Fruit fly (Drosophila melanogaster) whole organism, pupa: Measurements from ENCODE around the gene Cpr65Ay.
A peak's percentile ranks its signal among the peaks of the same experiment; 100 is the strongest.

ENCODE experiments used
- CG10348 ChIP-seq: fragments of 200-800 bp; sonication (Bioruptor generic); IDR thresholded peaks from 2 replicates; pipeline ENCODE4 v1.3.6; 2022; ENCODE audit warnings: missing biosample characterization, missing genetic modification characterization
- CG12605 ChIP-seq: fragments of 200-800 bp; sonication (Bioruptor generic); IDR thresholded peaks from 2 replicates; pipeline ENCODE4 v1.3.6; 2022; ENCODE audit warnings: missing biosample characterization, missing genetic modification characterization
- CG13204 ChIP-seq: fragments of 200-800 bp; sonication (Bioruptor generic); optimal IDR thresholded peaks from 2 replicates; lab custom pipeline; 2018; ENCODE audit warnings: missing biosample characterization, mild to moderate bottlenecking, missing genetic modification characterization, moderate library complexity
- CG14655 ChIP-seq: fragments of 200-800 bp; sonication (Bioruptor generic); optimal IDR thresholded peaks from 3 replicates; lab custom pipeline; 2017; ENCODE audit warnings: mild to moderate bottlenecking, missing biosample characterization, missing genetic modification reagents, missing genetic modification characterization
- CG15710 ChIP-seq: fragments of 200-800 bp; sonication (Bioruptor generic); optimal IDR thresholded peaks from 2 replicates; lab custom pipeline; 2018; ENCODE audit warnings: missing biosample characterization, mild to moderate bottlenecking, missing genetic modification characterization, moderate library complexity
- CG17806 ChIP-seq: fragments of 200-800 bp; sonication (Bioruptor generic); optimal IDR thresholded peaks from 2 replicates; lab custom pipeline; 2018; ENCODE audit warnings: missing biosample characterization, mild to moderate bottlenecking, missing genetic modification characterization, moderate library complexity
- CG32121 ChIP-seq: fragments of 200-800 bp; sonication (Bioruptor generic); IDR thresholded peaks from 2 replicates; pipeline ENCODE4 v1.3.6; 2022; ENCODE audit warnings: missing biosample characterization, missing genetic modification characterization
- CG34367 ChIP-seq: fragments of 200-800 bp; sonication (Bioruptor generic); optimal IDR thresholded peaks from 2 replicates; lab custom pipeline; 2018; ENCODE audit warnings: missing biosample characterization, mild to moderate bottlenecking, missing genetic modification characterization
- CG4496 ChIP-seq: fragments of 200-800 bp; sonication (Bioruptor generic); IDR thresholded peaks from 3 replicates; pipeline ENCODE4 v1.3.6; 2022; ENCODE audit warnings: missing biosample characterization, missing genetic modification characterization
- CG8159 ChIP-seq: fragments of 200-800 bp; sonication (Bioruptor generic); optimal IDR thresholded peaks from 3 replicates; lab custom pipeline; 2018; ENCODE audit warnings: missing biosample characterization, mild to moderate bottlenecking, missing genetic modification characterization, moderate library complexity
- CG8301 ChIP-seq: fragments of 200-800 bp; sonication (Bioruptor generic); optimal IDR thresholded peaks from 2 replicates; lab custom pipeline; 2018; ENCODE audit warnings: missing biosample characterization, mild to moderate bottlenecking, missing genetic modification characterization
- CG9948 ChIP-seq: fragments of 200-800 bp; sonication (Bioruptor generic); optimal IDR thresholded peaks from 2 replicates; lab custom pipeline; 2018; ENCODE audit warnings: missing biosample characterization, mild to moderate bottlenecking, missing genetic modification characterization, moderate library complexity
- D1 ChIP-seq: fragments of 200-800 bp; sonication (Bioruptor generic); optimal IDR thresholded peaks from 2 replicates; lab custom pipeline; 2018; ENCODE audit warnings: missing biosample characterization, mild to moderate bottlenecking, missing genetic modification characterization, moderate library complexity
- EcR ChIP-seq: fragments of 200-800 bp; sonication (Bioruptor generic); optimal IDR thresholded peaks from 3 replicates; lab custom pipeline; 2019; ENCODE audit warnings: missing biosample characterization, missing genetic modification characterization, mild to moderate bottlenecking, moderate library complexity, missing genetic modification reagents
- Ets98B ChIP-seq: fragments of 200-800 bp; sonication (Bioruptor generic); IDR thresholded peaks from 2 replicates; pipeline ENCODE4 v1.3.6; 2022; ENCODE audit warnings: missing biosample characterization, missing genetic modification characterization
- Pif1A ChIP-seq: fragments of 200-800 bp; sonication (Bioruptor generic); optimal IDR thresholded peaks from 3 replicates; lab custom pipeline; 2016; ENCODE audit warnings: missing biosample characterization, missing genetic modification characterization
- Pif1B ChIP-seq: fragments of 200-800 bp; sonication (Bioruptor generic); optimal IDR thresholded peaks from 3 replicates; lab custom pipeline; 2016; ENCODE audit warnings: missing biosample characterization, missing genetic modification characterization
- Snoo ChIP-seq: fragments of 200-800 bp; sonication (Bioruptor generic); optimal IDR thresholded peaks from 3 replicates; lab custom pipeline; 2017; ENCODE audit warnings: missing biosample characterization, mild to moderate bottlenecking, missing genetic modification characterization, inconsistent platforms
- fd96Ca ChIP-seq: fragments of 200-800 bp; sonication (Bioruptor generic); IDR thresholded peaks from 3 replicates; pipeline ENCODE4 v1.3.6; 2022; ENCODE audit warnings: missing biosample characterization, missing genetic modification characterization
- gl ChIP-seq: fragments of 200-800 bp; sonication (Bioruptor generic); optimal IDR thresholded peaks from 2 replicates; lab custom pipeline; 2018; ENCODE audit warnings: missing biosample characterization, mild to moderate bottlenecking, missing genetic modification characterization
- rn ChIP-seq: fragments of 200-800 bp; sonication (Bioruptor generic); IDR thresholded peaks from 2 replicates; pipeline ENCODE4 v1.3.6; 2022; ENCODE audit warnings: missing biosample characterization, missing genetic modification characterization

The Cpr65Ay gene

DNA sequence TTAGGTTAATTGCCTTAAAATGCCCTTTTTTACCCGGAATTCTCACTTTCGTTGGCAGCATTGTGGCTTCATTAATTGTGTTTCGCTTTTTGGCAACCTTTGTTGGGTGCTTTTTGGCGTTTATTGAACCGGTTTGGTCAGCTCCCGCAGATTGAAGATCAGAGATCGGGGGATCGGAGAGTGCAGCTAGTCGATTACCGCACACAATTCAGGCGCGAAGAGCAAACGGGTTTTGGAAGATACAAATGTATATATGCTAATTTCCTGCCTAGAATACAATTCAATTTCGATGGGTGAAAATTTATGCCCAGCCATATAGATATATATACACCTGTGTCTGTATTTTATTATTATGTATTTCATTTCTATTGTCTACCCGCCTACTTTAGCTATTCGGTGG is 16.9 kb downstream of the Cpr65Ay start:
- TF ChIP-seq CG34367 (tag; lab: Kevin White, UChicago) (no peak), EcR (GFP tag; lab: Kevin White, UChicago) (peak; percentile 59), CG17806 (tag; lab: Kevin White, UChicago) (no peak), CG4496 (GFP tag; lab: Robert Waterston, UW) (no peak), D1 (tag; lab: Kevin White, UChicago) (no peak), CG8301 (tag; lab: Kevin White, UChicago) (no peak), CG9948 (tag; lab: Kevin White, UChicago) (no peak), CG32121 (GFP tag; lab: Robert Waterston, UW) (no peak), CG12605 (GFP tag; lab: Robert Waterston, UW) (no peak)

DNA sequence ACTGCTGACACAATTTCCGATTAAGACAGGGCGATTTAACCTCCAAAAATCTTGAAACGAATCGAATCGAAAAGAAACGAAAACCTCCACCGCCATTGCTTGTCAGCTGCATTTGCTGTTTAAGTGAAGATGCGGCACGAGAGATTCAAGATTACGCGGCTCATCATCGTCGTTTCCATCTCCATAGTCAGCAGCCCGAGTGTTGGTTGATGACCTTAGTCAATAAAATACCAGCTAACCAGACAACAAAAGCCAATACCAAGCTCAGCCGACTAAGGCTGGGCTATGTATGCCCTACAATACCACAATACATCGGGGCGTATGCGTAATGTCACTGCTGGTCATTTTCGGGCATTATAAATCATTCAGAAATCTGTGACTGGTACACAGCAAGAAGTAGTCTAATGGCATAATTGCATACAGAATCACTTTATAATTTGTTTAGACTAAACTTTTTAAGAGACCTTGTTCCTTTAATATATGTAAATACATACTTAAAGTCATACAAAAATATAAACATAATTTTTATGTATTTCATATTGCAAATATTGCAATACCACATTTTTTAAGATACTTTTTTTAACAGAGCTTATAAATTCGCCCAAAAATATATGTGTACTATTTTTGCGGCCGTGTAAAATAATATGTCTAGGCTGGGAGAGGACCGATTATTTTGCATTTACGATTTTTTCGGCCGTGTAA is 17.5 kb downstream of the Cpr65Ay start:
- TF ChIP-seq Pif1A (no peak), CG8159 (tag; lab: Kevin White, UChicago) (peak; percentile 8), EcR (GFP tag; lab: Kevin White, UChicago) (peak; percentile 69)

DNA sequence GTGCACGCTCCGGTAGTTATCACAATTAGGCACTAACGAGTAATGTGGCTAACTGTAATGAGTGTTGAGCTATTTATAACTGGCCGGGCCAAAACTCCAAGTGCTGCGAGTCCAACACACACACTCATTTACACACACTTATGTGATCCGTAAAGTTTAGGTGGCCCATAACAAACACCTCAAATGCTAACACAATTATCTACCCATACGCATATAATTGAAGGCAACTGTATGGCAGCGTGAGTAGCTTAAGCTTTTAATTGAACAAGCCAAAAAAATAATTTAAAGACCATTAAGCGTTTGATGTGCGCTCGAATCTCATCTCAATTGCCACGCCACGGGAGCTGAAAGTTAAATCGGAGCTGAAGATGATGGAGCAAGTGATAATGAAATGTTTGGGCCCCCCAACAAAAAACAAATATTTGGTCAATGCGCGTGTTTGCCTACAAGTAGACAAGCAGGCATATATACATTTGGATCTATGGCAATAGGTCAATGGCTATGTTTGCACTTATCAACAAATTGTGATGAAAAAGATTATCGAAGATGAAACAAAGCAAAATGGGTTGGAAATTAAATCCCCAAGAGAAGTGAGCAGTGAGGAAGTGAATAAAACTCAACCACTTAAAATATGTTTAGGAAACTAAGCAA is 18.4 kb downstream of the Cpr65Ay start, which contains the start of gene Cpr65Av:
Cpr65Av (minus strand) TSS at position 51 of the 651 bp plus-strand sequence.
- TF ChIP-seq CG15710 (no peak), fd96Ca (GFP tag; lab: Robert Waterston, UW) (no peak), Pif1A (no peak), CG4496 (GFP tag; lab: Robert Waterston, UW) (no peak), D1 (tag; lab: Kevin White, UChicago) (no peak), EcR (GFP tag; lab: Kevin White, UChicago) (no peak), Pif1B (GFP tag; lab: Kevin White, UChicago) (no peak), CG8301 (tag; lab: Kevin White, UChicago) (no peak), CG12605 (GFP tag; lab: Robert Waterston, UW) (no peak), CG10348 (GFP tag; lab: Robert Waterston, UW) (no peak), CG14655 (GFP tag; lab: Kevin White, UChicago) (no peak), gl (tag; lab: Kevin White, UChicago) (no peak), CG17806 (tag; lab: Kevin White, UChicago) (no peak), CG34367 (tag; lab: Kevin White, UChicago) (no peak), CG8159 (tag; lab: Kevin White, UChicago) (no peak), CG9948 (tag; lab: Kevin White, UChicago) (no peak), Snoo (tag; lab: Kevin White, UChicago) (no peak), CG32121 (GFP tag; lab: Robert Waterston, UW) (no peak), Ets98B (GFP tag; lab: Robert Waterston, UW) (no peak), rn (GFP tag; lab: Robert Waterston, UW) (no peak)
- TF ChIP-seq, all 21 proteins: peak for 0

DNA sequence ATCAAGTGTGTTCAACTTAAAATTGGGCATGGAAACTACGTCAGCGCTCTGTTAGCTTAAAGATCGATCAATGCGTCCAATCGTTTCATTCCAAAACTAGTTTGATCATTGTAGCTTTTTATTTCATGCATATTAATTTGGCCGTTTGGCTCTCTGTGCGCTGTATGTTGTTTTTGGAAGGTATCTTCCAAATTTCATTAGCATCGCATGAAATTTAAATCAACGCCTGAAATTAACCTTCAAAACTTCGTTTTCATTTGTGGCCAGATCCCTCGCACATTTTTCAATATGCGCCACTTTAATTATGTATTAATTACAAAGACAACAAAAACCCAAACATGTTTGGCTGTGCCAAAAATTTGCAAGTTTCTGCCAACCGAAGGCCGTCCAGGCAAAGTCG is 19.8 kb downstream of the Cpr65Ay start:
- no peak for TF ChIP-seq CG34367 (tag; lab: Kevin White, UChicago)
- TF ChIP-seq EcR (GFP tag; lab: Kevin White, UChicago), result no peak

DNA sequence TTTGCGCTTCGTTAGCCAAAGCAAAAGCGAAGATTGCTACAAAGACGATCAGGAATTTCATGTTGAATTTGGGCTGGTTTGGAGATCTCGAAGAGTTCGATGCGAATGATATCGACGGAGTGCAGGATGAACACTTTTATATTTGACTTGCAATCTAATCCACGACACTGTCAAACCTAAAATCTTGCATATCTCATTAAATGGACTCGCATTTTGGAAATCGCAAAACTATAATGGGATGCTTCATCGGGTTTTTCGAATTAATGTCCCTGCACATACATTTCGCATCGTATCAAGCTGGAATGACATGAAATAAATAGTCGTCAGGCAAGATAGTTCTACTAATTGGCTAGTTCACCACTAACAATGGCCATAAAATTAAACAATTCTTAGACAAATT is 20.4 kb downstream of the Cpr65Ay start, which contains the start of gene Lcp65Ae:
Lcp65Ae (minus strand) TSS at position 101 of the 400 bp plus-strand sequence.
- TF ChIP-seq CG13204 (no peak), EcR (GFP tag; lab: Kevin White, UChicago) (no peak), CG4496 (GFP tag; lab: Robert Waterston, UW) (no peak), rn (GFP tag; lab: Robert Waterston, UW) (no peak), CG34367 (tag; lab: Kevin White, UChicago) (no peak), Pif1B (GFP tag; lab: Kevin White, UChicago) (no peak), CG12605 (GFP tag; lab: Robert Waterston, UW) (no peak), Ets98B (GFP tag; lab: Robert Waterston, UW) (no peak)

DNA sequence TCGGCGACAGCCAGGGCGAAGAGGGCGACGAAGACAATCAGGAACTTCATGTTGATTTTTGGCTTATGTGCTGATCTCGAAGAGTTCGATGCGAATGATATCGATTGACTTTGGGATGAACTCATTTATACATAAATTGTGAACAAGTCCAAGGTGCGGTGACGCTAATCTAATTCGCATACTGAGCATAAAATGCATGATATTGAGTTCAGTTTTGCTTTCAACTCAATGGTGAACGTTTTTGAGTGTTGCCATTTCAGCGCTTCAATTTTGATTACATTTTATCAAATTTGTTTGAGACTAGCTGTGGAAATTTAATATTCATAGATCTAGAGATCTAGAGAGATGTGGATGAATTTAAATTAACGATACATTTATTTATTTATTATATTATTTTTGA is 21.7 kb downstream of the Cpr65Ay start, which contains the start of gene Lcp65Af:
Lcp65Af (minus strand) TSS at position 101 of the 400 bp plus-strand sequence.
- no peak for TF ChIP-seq rn (GFP tag; lab: Robert Waterston, UW)
- TF ChIP-seq CG9948 (tag; lab: Kevin White, UChicago), result no peak
- no peak for TF ChIP-seq CG32121 (GFP tag; lab: Robert Waterston, UW)
- no peak for TF ChIP-seq CG4496 (GFP tag; lab: Robert Waterston, UW)
- TF ChIP-seq fd96Ca (GFP tag; lab: Robert Waterston, UW), result no peak
- no peak for TF ChIP-seq Pif1A
- TF ChIP-seq EcR (GFP tag; lab: Kevin White, UChicago), result no peak
- TF ChIP-seq CG17806 (tag; lab: Kevin White, UChicago), result no peak
- no peak for TF ChIP-seq CG34367 (tag; lab: Kevin White, UChicago)
- TF ChIP-seq D1 (tag; lab: Kevin White, UChicago), result no peak
- no peak for TF ChIP-seq Snoo (tag; lab: Kevin White, UChicago)
